Fruit fly (Drosophila melanogaster): ENCODE data around the gene Wdr37.
A peak's percentile ranks its signal among the peaks of the same experiment; 100 is the strongest.

Wdr37 gene

dm6 chr3R:18398954-18399697 is 3.4 kb downstream of the Wdr37 start, which contains the start of gene Vha100-2 (continued):
- no peak for TF ChIP-seq CG10209 (GFP tag; optimal IDR thresholded peaks at IDR 0.05)
- TF ChIP-seq seq (GFP tag; IDR thresholded peaks at IDR 0.05) = peak; percentile 40; the same call in 1 of the 2 replicates
- TF ChIP-seq CG10543 (GFP tag; optimal IDR thresholded peaks at IDR 0.05) = peak; percentile 86
- TF ChIP-seq exex (tag; optimal IDR thresholded peaks at IDR 0.05) = no peak
- TF ChIP-seq CG1233 (GFP tag; optimal IDR thresholded peaks at IDR 0.05) = no peak
- TF ChIP-seq H15 (GFP tag; IDR thresholded peaks at IDR 0.05) = no peak
- no peak for TF ChIP-seq pros (GFP tag; optimal IDR thresholded peaks at IDR 0.05)
- TF ChIP-seq Atf3 (GFP tag; optimal IDR thresholded peaks at IDR 0.05) = no peak
- TF ChIP-seq dati (GFP tag; IDR thresholded peaks at IDR 0.05) = no peak
- TF ChIP-seq CG10654 (GFP tag; optimal IDR thresholded peaks at IDR 0.05) = no peak
- no peak for TF ChIP-seq psq (GFP tag; optimal IDR thresholded peaks at IDR 0.05)
- peak in 1 of 2 experiments; percentile 79 for TF ChIP-seq crp (GFP tag; optimal IDR thresholded peaks at IDR 0.05)
- peak; percentile 60 for TF ChIP-seq CG12769 (tag; optimal IDR thresholded peaks at IDR 0.05)
- peak; percentile 44 for TF ChIP-seq CG13894 (tag; optimal IDR thresholded peaks at IDR 0.05)
- no peak for TF ChIP-seq Oaz (GFP tag; IDR thresholded peaks at IDR 0.05)
- peak; percentile 23 for TF ChIP-seq Oli (tag; optimal IDR thresholded peaks at IDR 0.05)
- TF ChIP-seq CG6272 (GFP tag; IDR thresholded peaks at IDR 0.05) = no peak; the same call in 1 of the 2 replicates
- TF ChIP-seq Ets65A (GFP tag) = no peak
- no peak for TF ChIP-seq CG1792 (GFP tag; optimal IDR thresholded peaks at IDR 0.05)
- no peak for TF ChIP-seq CG3163 (GFP tag; optimal IDR thresholded peaks at IDR 0.05)
- no peak for TF ChIP-seq CG2129 (GFP tag; IDR thresholded peaks at IDR 0.05; ENCODE audit: partially characterized antibody)
- TF ChIP-seq CG8388 (GFP tag; optimal IDR thresholded peaks at IDR 0.05) = no peak

dm6 chr3R:18398460-18398901 is 4.0 kb downstream of the Wdr37 start:
- no peak for TF ChIP-seq CG13296 (GFP tag; optimal IDR thresholded peaks at IDR 0.05)
- peak; percentile 21 for TF ChIP-seq sug (tag; optimal IDR thresholded peaks at IDR 0.05)
- no peak for TF ChIP-seq CG13775 (GFP tag; optimal IDR thresholded peaks at IDR 0.05)
- no peak for TF ChIP-seq sqz (GFP tag; optimal IDR thresholded peaks at IDR 0.05)
- no peak for TF ChIP-seq bigmax (GFP tag; optimal IDR thresholded peaks at IDR 0.05)
- TF ChIP-seq zf30C (GFP tag; optimal IDR thresholded peaks at IDR 0.05) = no peak
- 0 out of 2 replicates have a peak, but pooled peaks have one; percentile 9 for TF ChIP-seq GATAe (GFP tag; conservative IDR thresholded peaks at IDR 0.05)
- peak in 1 of 2 experiments; percentile 33 for TF ChIP-seq tll (GFP tag; optimal IDR thresholded peaks at IDR 0.05)
- no peak for TF ChIP-seq B-H1 (GFP tag; IDR thresholded peaks at IDR 0.05)
- TF ChIP-seq bowl (GFP tag; IDR thresholded peaks at IDR 0.05) = no peak
- peak; percentile 54 to 65 for TF ChIP-seq Trl (optimal IDR thresholded peaks at IDR 0.05)
- TF ChIP-seq Trl (GFP tag; optimal IDR thresholded peaks at IDR 0.05) = no peak
- TF ChIP-seq vvl (GFP tag; IDR thresholded peaks at IDR 0.05) = peak; percentile 33; the same call in 1 of the 2 replicates
- TF ChIP-seq Aef1 (GFP tag; IDR thresholded peaks at IDR 0.05) = no peak
- no peak for TF ChIP-seq knrl (GFP tag; IDR thresholded peaks at IDR 0.05; ENCODE audit: partially characterized antibody)
- peak; percentile 86 for TF ChIP-seq cwo (GFP tag; optimal IDR thresholded peaks at IDR 0.05)
- TF ChIP-seq CG12769 (tag; optimal IDR thresholded peaks at IDR 0.05) = peak; percentile 9
- no peak for TF ChIP-seq CG13624 (GFP tag; optimal IDR thresholded peaks at IDR 0.05)
- no peak for TF ChIP-seq CG8290 (GFP tag; optimal IDR thresholded peaks at IDR 0.05)
- TF ChIP-seq CG8290 (tag; optimal IDR thresholded peaks at IDR 0.05) = peak in 1 of 2 experiments; percentile 13
- TF ChIP-seq sr (GFP tag; IDR thresholded peaks at IDR 0.05) = no peak
- TF ChIP-seq CG1832 (GFP tag; optimal IDR thresholded peaks at IDR 0.05) = peak; percentile 44
- peak; percentile 47; the same call in 1 of the 2 replicates for TF ChIP-seq crol (GFP tag; IDR thresholded peaks at IDR 0.05)
- peak in 1 of 2 experiments; percentile 73 for TF ChIP-seq Pdp1 (GFP tag; optimal IDR thresholded peaks at IDR 0.05)
- peak; percentile 81; the same call in 2 of the 4 replicates for TF ChIP-seq chinmo (GFP tag; IDR thresholded peaks at IDR 0.05; ENCODE audit: partially characterized antibody)
- TF ChIP-seq CG10565 (GFP tag; optimal IDR thresholded peaks at IDR 0.05) = no peak
- TF ChIP-seq CG33213 (GFP tag; optimal IDR thresholded peaks at IDR 0.05) = no peak
- peak; percentile 5; the same call in 1 of the 2 replicates for TF ChIP-seq Rfx (GFP tag; IDR thresholded peaks at IDR 0.05)
